Worm (Caenorhabditis elegans): ENCODE measurements around the gene srh-40.

The srh-40 gene

DNA sequence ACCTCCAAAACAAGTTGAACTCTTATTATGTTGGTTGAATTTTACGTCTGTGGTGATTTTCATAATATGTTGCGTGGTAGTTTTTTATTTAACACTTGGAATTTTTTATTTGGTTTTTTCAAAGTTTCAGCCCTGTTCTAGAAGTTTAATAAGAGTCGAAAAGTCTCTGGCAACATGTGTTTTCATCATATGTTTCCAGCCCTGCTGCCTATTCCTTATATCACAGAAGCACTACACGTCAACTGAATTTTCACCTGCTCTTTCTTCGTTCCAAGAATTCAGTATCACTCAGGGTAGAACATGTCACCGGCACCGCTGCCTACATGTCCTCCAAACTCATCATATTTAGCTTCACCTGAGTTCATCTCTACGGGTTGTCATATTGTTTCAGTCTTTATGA lies at the start of gene srh-40:
TSS of gene srh-40 (plus strand) at position 301 of the 400 bp plus-strand sequence.
- TF ChIP-seq unc-62 (GFP tag; optimal IDR thresholded peaks at IDR 0.05), result no peak

DNA sequence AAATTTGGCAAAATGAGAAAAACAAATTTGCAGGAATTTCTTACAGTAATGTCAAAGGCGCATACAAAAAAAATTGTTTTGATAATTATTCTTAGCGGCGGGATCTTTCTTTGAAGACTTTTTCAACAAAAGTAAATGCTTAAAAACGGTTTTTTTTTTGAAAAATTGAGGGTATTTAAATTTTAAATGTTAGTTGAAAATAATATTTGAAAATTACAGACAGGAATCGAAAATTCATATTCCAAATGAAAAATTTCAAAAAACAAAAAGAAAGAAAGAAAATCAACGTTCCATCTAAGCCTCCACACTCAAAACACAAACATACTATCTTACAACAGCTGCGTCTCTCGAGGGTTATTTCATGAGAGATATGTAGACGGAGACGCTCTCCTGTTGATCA lies 33.5 kb upstream of the srh-40 start:
- TF ChIP-seq unc-62 (GFP tag; optimal IDR thresholded peaks at IDR 0.05), result no peak

ce11 chrIII:6578505-6578904 lies 32.1 kb upstream of the srh-40 start, which contains the start of gene F27B3.6:
TSS of gene F27B3.6 (minus strand) at chrIII:6578605.
- no peak for TF ChIP-seq unc-62 (GFP tag; optimal IDR thresholded peaks at IDR 0.05)

DNA sequence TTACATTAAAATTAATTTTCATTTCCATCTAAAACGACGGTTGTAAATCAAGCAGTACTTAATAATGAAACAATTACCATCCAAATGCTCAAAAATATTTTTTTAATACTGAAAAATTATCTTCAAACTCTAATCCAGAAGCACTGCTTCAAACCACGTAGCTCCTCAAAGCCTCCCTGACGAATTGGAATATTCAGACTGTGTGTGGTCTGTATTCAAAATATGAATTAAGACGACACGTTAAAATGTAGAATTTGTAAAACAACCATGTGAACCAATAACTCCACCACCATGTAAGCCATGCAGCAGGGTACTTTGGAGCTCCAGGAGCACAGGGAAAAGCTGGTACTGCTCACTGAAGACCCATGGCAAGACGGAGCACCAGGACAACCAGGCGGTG lies 31.2 kb upstream of the srh-40 start, which contains the start of gene F27B3.8:
TSS of gene F27B3.8 (plus strand) at position 301 of the 400 bp plus-strand sequence.
- TF ChIP-seq unc-62 (GFP tag; optimal IDR thresholded peaks at IDR 0.05), result no peak

DNA sequence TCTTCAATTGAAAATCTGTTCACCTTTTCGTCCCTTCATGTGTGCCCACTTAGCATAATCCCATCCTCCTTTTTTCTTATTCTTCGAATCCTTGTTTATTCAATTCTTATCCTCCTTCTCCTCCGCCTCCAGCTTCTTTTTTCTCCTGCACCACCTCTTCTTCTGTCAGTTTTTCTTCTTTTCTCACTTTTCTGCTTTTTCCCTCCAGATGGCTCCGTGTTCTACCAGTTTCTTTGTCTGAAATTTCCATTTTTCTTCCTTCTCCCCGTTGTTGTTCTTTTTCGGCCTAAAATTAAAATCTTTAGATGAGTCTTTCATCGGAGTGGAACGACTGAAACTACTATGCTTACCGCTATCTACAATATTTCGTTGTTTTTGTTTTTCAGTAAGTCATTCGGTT lies 29.0 kb upstream of the srh-40 start, which contains the start of gene acr-21:
TSS of gene acr-21 (plus strand) at position 301 of the 400 bp plus-strand sequence.
- TF ChIP-seq unc-62 (GFP tag; optimal IDR thresholded peaks at IDR 0.05), result no peak

DNA sequence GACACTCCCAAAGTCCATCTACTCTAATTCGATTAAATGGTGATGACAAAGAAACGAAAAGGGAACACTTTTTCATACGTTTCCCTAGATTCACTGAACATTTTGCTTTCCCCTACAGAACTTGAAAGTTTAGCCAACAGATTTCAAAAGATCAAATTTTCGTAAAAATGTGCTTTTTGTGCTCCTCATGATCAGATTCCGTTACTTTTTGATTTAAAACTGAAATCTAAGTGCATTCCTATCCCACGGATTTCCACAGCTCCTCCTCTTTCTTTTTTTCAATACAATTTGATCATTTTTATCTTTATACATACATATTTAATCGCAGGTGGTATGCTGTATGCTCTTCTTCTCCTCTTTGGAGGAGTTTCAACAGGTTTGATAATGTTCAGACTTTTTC lies 23.1 kb upstream of the srh-40 start, which contains the start of gene ddo-3:
TSS of gene ddo-3 (plus strand) at position 301 of the 400 bp plus-strand sequence.
- TF ChIP-seq unc-62 (GFP tag; optimal IDR thresholded peaks at IDR 0.05), result no peak

DNA sequence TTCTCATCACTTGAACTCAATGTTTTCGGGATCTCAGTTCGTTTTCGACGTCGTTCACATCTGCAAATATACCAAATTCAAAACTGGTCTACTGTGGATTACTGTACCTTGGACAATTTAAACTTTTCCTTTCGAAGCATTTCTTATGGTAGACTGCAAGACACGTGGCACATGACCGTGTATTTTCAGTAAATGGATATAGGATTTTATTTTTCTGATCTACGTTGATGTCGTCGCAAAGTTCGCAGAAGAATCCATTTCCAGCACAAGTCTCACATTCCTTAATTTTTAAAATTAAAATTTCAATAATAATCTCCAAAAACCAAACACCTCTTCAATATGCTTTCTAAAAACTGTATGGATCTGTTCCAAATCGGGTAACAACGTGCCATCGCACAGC lies 21.1 kb upstream of the srh-40 start:
- no peak for TF ChIP-seq unc-62 (GFP tag; optimal IDR thresholded peaks at IDR 0.05)

DNA sequence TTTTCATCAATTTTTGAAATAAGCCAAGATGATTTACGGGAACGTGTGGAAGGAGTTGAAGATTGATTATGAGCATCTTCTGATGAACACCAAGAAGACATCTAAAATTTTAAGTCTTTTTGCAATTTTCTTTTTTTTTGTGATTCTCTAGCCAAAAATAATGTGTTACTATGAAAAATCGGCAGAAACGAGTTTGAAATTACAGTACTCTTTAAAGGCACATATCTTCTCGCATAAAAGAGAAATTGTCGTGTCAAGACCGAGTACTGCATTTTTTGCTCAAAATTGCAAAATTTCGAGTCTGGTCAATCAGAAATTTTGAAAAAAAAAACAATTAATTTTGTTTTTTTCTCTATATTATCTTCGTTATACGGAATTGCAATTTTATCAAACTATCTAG lies 18.5 kb upstream of the srh-40 start, which contains the start of gene F20H11.1:
TSS of gene F20H11.1 (minus strand) at position 101 of the 400 bp plus-strand sequence.
- no peak for TF ChIP-seq unc-62 (GFP tag; optimal IDR thresholded peaks at IDR 0.05)

- no peak for TF ChIP-seq unc-62 (GFP tag; optimal IDR thresholded peaks at IDR 0.05)
Observed at ce11 chrIII:6594069-6594468, 16.6 kb upstream of the srh-40 start.

DNA sequence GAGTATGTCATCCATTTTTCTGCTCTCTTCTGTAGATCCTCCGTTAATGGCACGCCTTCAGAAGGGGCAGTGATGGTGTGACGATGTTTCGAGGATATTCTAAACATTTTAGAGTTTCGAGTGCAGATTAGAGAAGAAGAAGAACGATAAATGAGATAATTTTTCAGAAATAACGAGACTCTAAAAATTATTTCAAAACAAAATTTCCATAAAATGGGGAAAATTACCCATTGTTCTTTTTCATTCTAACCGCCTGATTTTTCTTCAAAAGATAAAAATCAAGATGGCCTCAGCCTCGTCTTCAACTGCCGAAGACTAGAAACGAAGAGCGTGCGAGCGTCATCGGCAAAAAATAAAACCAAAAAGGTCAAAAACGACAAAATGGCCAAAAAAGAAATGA lies 9.5 kb upstream of the srh-40 start, which contains the start of gene let-765:
TSS of gene let-765 (minus strand) at position 101 of the 400 bp plus-strand sequence.
- no peak for TF ChIP-seq unc-62 (GFP tag; optimal IDR thresholded peaks at IDR 0.05)

ce11 chrIII:6603185-6603584 lies 7.4 kb upstream of the srh-40 start:
- no peak for TF ChIP-seq unc-62 (GFP tag; optimal IDR thresholded peaks at IDR 0.05)

DNA sequence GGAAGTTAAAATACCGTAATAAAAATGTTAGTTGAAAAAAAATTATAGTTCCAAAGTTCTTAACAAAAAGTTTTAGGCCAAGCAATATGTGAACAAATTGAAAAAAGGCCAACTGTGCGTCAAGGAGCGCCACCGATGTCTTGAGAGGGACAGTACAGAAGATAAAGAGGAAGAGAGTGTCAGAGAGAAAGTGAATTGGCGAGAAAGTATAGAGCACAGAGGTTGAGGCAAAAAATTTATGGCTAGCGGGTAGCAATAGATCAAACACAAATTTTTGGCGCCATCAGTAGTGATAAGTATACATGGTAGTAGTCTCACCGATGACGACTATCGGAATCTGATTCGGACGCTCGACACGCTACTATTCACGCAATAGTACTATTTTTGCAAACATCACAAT lies 6.3 kb upstream of the srh-40 start:
- TF ChIP-seq unc-62 (GFP tag; optimal IDR thresholded peaks at IDR 0.05), result no peak

DNA sequence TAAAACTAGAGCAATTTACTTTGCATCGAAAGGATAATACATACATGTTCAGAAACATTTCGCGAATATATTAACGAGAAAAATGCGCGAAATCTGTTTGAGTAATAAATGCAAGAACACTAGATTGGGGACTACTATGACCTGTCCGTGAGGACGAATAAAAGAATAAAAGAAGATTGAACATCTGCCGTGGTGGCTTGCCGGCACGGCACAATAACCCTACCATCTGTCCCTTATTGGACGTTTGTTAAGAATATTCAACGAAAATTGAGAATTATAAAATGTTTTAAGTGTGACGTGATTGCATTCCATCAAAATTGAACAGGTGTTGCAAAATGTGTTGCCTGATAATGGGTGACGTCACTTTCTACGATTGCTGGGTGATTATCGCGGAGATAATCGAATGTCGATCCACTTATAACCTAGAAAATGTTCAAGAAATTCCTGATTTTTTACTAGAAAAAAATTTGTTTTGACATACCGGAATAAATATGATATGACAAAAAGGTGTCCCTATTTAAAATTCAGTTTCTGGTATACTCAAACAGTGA lies 5.1 kb upstream of the srh-40 start:
- no peak for TF ChIP-seq unc-62 (GFP tag; optimal IDR thresholded peaks at IDR 0.05)

- no peak for TF ChIP-seq unc-62 (GFP tag; optimal IDR thresholded peaks at IDR 0.05)
Observed at ce11 chrIII:6606022-6606467, 4.6 kb upstream of the srh-40 start.

- no peak for TF ChIP-seq unc-62 (GFP tag; optimal IDR thresholded peaks at IDR 0.05)
Observed at ce11 chrIII:6606641-6607040, 4.0 kb upstream of the srh-40 start.

- no peak for TF ChIP-seq unc-62 (GFP tag; optimal IDR thresholded peaks at IDR 0.05)
Observed at ce11 chrIII:6607067-6607466, 3.6 kb upstream of the srh-40 start.

- TF ChIP-seq unc-62 (GFP tag; optimal IDR thresholded peaks at IDR 0.05), result no peak
Observed at ce11 chrIII:6607646-6608045, 3.0 kb upstream of the srh-40 start.
